Worm (Caenorhabditis elegans): ENCODE measurements around the gene srh-211.

Gene srh-211

ce11 chrV:4073455-4073854 lies 7.7 kb downstream of the srh-211 start, which contains the start of gene otpl-2:
otpl-2 (plus strand) TSS chrV:4073755.
- TF ChIP-seq ceh-58 (GFP tag; IDR thresholded peaks at IDR 0.05) (no peak), him-1 (tag; optimal IDR thresholded peaks at IDR 0.05) (no peak), ceh-27 (GFP tag; optimal IDR thresholded peaks at IDR 0.05) (no peak), lir-1 (GFP tag; conservative IDR thresholded peaks at IDR 0.05) (no peak), nhr-27 (tag; optimal IDR thresholded peaks at IDR 0.05) (no peak), madf-8 (GFP tag; conservative IDR thresholded peaks at IDR 0.05) (no peak), gei-17 (GFP tag; optimal IDR thresholded peaks at IDR 0.05) (no peak), ztf-22 (GFP tag; optimal IDR thresholded peaks at IDR 0.05) (no peak), T26A5.8 (tag; optimal IDR thresholded peaks at IDR 0.05) (no peak), C06A6.2 (GFP tag; conservative IDR thresholded peaks at IDR 0.05) (no peak), ztf-28 (GFP tag; IDR thresholded peaks at IDR 0.05) (no peak), nhr-80 (tag; optimal IDR thresholded peaks at IDR 0.05) (no peak), let-607 (tag; optimal IDR thresholded peaks at IDR 0.05) (no peak), Y56A3A.18 (GFP tag; IDR thresholded peaks at IDR 0.05) (no peak), lsl-1 (GFP tag; optimal IDR thresholded peaks at IDR 0.05) (no peak), ceh-79 (tag; optimal IDR thresholded peaks at IDR 0.05) (no peak)

ce11 chrV:4067876-4068275 lies 13.3 kb downstream of the srh-211 start:
- peak; percentile 82 for TF ChIP-seq mcd-1 (GFP tag; IDR thresholded peaks at IDR 0.05)

DNA sequence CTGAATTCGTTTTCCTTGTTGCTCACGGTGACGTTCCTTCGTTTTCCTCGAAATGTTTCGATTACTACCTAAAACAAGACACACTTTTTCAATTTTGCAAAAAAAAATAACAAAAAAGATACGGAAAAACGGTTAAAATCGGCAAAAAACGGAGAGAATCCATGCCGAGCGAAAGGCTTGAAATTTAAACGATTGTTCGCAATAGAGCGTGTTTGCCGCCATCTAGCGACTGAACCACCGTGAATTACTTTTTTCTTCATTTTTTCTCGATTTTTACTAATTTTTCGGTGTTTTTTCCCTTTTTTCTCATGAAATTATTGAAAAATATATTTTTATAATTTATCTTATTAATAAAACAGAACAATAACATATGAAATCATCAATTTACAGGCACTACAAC lies 15.0 kb downstream of the srh-211 start:
- TF ChIP-seq mcd-1 (GFP tag; IDR thresholded peaks at IDR 0.05), result peak; percentile 59
- TF ChIP-seq hmg-1.2 (GFP tag; IDR thresholded peaks at IDR 0.05), result peak; percentile 36; the same call in 1 of the 2 replicates

DNA sequence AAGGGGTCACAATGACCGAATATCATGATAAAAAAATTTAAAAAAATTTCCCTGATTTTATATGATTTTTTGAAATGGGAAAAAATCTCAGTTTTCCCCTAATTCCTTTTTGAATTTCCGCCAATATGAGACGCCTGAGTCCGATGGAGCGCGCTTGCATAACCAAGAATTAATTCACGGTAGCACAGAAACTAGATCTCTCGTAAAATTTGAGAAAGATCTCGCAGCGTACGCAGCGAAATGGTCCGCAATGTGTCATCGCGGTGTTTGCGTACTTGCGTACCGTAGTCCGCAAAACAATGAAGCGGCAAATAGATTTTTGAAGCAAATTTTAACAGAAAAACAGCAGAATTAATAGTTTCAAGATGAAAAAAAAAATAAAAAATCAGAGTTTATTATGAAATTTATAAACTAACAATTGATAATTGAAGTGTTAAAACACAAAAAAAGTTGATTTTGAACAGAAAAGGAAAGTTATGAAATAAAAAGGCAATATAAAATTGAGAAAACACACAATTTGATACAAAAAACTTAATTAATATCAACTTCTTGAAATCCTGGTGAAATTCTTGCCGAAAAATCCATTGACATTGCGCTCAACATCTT lies 17.5 kb downstream of the srh-211 start:
- TF ChIP-seq hmg-1.2 (GFP tag; IDR thresholded peaks at IDR 0.05), result peak; percentile 91
- peak; percentile 72; the same call in 1 of the 2 replicates for TF ChIP-seq D2030.7 (GFP tag; IDR thresholded peaks at IDR 0.05)
- 0 out of 2 replicates have a peak, but pooled peaks have one; percentile 30 for TF ChIP-seq Y67H2A.10 (GFP tag; conservative IDR thresholded peaks at IDR 0.05)
- TF ChIP-seq lir-1 (GFP tag; conservative IDR thresholded peaks at IDR 0.05), result peak; percentile 35; the same call in 1 of the 2 replicates
- TF ChIP-seq lsl-1 (GFP tag; optimal IDR thresholded peaks at IDR 0.05), result peak; percentile 36
- TF ChIP-seq mcd-1 (GFP tag; IDR thresholded peaks at IDR 0.05), result peak; percentile 98
- 0 out of 2 replicates have a peak, but pooled peaks have one; percentile 59 for TF ChIP-seq egl-18 (GFP tag; IDR thresholded peaks at IDR 0.05)
- peak; percentile 63; the same call in 1 of the 2 replicates for TF ChIP-seq rcor-1 (GFP tag; IDR thresholded peaks at IDR 0.05)
- peak; percentile 66 for TF ChIP-seq madf-6 (GFP tag; IDR thresholded peaks at IDR 0.05)
- TF ChIP-seq B0019.2 (GFP tag; conservative IDR thresholded peaks at IDR 0.05), result 0 out of 2 replicates have a peak, but pooled peaks have one; percentile 19
- peak; percentile 77 for TF ChIP-seq ceh-100 (GFP tag; IDR thresholded peaks at IDR 0.05)
- peak; percentile 60 for TF ChIP-seq F33H1.4 (GFP tag; IDR thresholded peaks at IDR 0.05)
- peak; percentile 83 for TF ChIP-seq nfyb-1 (GFP tag; IDR thresholded peaks at IDR 0.05)
- 0 out of 2 replicates have a peak, but pooled peaks have one; percentile 16 for TF ChIP-seq hmg-20 (GFP tag; IDR thresholded peaks at IDR 0.05)
- peak; percentile 69 for TF ChIP-seq ceh-91 (GFP tag; IDR thresholded peaks at IDR 0.05)
- peak; percentile 33; the same call in 1 of the 2 replicates for TF ChIP-seq madf-8 (GFP tag; conservative IDR thresholded peaks at IDR 0.05)
- TF ChIP-seq hsf-1 (GFP tag; IDR thresholded peaks at IDR 0.05), result peak; percentile 54
- TF ChIP-seq attf-5 (GFP tag; optimal IDR thresholded peaks at IDR 0.05), result peak; percentile 6
- TF ChIP-seq lin-54 (GFP tag; optimal IDR thresholded peaks at IDR 0.05), result peak; percentile 57
- TF ChIP-seq C06A6.2 (GFP tag; conservative IDR thresholded peaks at IDR 0.05), result peak; percentile 67
- peak; percentile 66; the same call in 1 of the 2 replicates for TF ChIP-seq ekl-4 (GFP tag; IDR thresholded peaks at IDR 0.05)
